Worm (Caenorhabditis elegans) whole organism, L2 larva: ENCODE data around the gene srj-38.

Source experiments
- R02D3.7 ChIP-seq: fragments of 150-350 bp; optimal IDR thresholded peaks from 2 replicates; lab custom pipeline; 2014; ENCODE audit warnings: missing biosample characterization, missing genetic modification characterization
- Y55F3AM.14 ChIP-seq: fragments of 200-800 bp; sonication (Bioruptor generic); optimal IDR thresholded peaks from 2 replicates; lab custom pipeline; 2018; ENCODE audit warnings: mild to moderate bottlenecking, missing genetic modification characterization, missing compliant biosample characterization
- ceh-82 ChIP-seq: fragments of 150-350 bp; optimal IDR thresholded peaks from 2 replicates; lab custom pipeline; 2014; ENCODE audit warnings: missing biosample characterization, missing genetic modification characterization
- dmd-4 ChIP-seq: sonication (generic microtip); optimal IDR thresholded peaks from 2 replicates; lab custom pipeline; 2017; ENCODE audit warnings: missing biosample characterization, missing genetic modification characterization
- egl-27 ChIP-seq: sonication (generic microtip); optimal IDR thresholded peaks from 3 replicates; lab custom pipeline; 2017; ENCODE audit warnings: missing biosample characterization, missing genetic modification reagents, missing genetic modification characterization
- lin-13 ChIP-seq: fragments of 150-350 bp; optimal IDR thresholded peaks from 2 replicates; lab custom pipeline; 2014; ENCODE audit warnings: missing biosample characterization, missing genetic modification reagents, missing genetic modification characterization
- lin-39 ChIP-seq: fragments of 150-350 bp; optimal IDR thresholded peaks from 2 replicates; lab custom pipeline; 2014; ENCODE audit warnings: missing biosample characterization, missing genetic modification reagents, missing genetic modification characterization
- mab-5 ChIP-seq: fragments of 150-350 bp; optimal IDR thresholded peaks from 2 replicates; lab custom pipeline; 2014; ENCODE audit warnings: missing biosample characterization, missing genetic modification characterization
- nhr-11 ChIP-seq: fragments of 150-350 bp; optimal IDR thresholded peaks from 2 replicates; lab custom pipeline; 2014; ENCODE audit warnings: missing biosample characterization, missing genetic modification characterization
- nhr-23 ChIP-seq: fragments of 150-350 bp; optimal IDR thresholded peaks from 2 replicates; lab custom pipeline; 2014; ENCODE audit warnings: missing biosample characterization, missing genetic modification reagents, missing genetic modification characterization
- snpc-4 ChIP-seq: fragments of 150-350 bp; optimal IDR thresholded peaks from 2 replicates; lab custom pipeline; 2014; ENCODE audit warnings: missing biosample characterization, missing genetic modification characterization
- unc-39 ChIP-seq: fragments of 150-350 bp; optimal IDR thresholded peaks from 2 replicates; lab custom pipeline; 2014; ENCODE audit warnings: missing biosample characterization, missing genetic modification characterization
- ztf-11 ChIP-seq: sonication (generic microtip); optimal IDR thresholded peaks from 2 replicates; lab custom pipeline; 2017; ENCODE audit warnings: missing biosample characterization, missing genetic modification characterization
- ztf-4 ChIP-seq: fragments of 150-350 bp; optimal IDR thresholded peaks from 2 replicates; lab custom pipeline; 2014; ENCODE audit warnings: missing biosample characterization, missing genetic modification characterization

- no peak for TF ChIP-seq ztf-11 (tag; lab: Kevin White, UChicago)
- TF ChIP-seq Y55F3AM.14, result no peak
- no peak for TF ChIP-seq lin-13 (GFP tag; lab: Kevin White, UChicago)
- TF ChIP-seq ceh-82 (tag; lab: Kevin White, UChicago), result no peak
- no peak for TF ChIP-seq egl-27 (tag; lab: Kevin White, UChicago)
- TF ChIP-seq lin-39, result no peak
- TF ChIP-seq R02D3.7, result no peak
- TF ChIP-seq dmd-4, result no peak
- no peak for TF ChIP-seq mab-5 (tag; lab: Kevin White, UChicago)
- TF ChIP-seq nhr-23 (tag; lab: Kevin White, UChicago), result no peak
- no peak for TF ChIP-seq nhr-11 (tag; lab: Kevin White, UChicago)
- TF ChIP-seq ztf-4 (tag; lab: Kevin White, UChicago), result no peak
- no peak for TF ChIP-seq snpc-4 (tag; lab: Kevin White, UChicago)
- TF ChIP-seq unc-39 (tag; lab: Kevin White, UChicago), result no peak
These were observed 41.6 kb downstream of the srj-38 start for ce11 chrV:842611-843010.
